Worm (Caenorhabditis elegans) whole organism, L3 larva: ENCODE data around the gene spch-1.

Source experiments
- ceh-82 ChIP-seq: fragments of 150-350 bp; optimal IDR thresholded peaks from 2 replicates; lab custom pipeline; 2014; ENCODE audit warnings: missing biosample characterization, missing genetic modification characterization
- elt-1 ChIP-seq: fragments of 150-350 bp; optimal IDR thresholded peaks from 2 replicates; lab custom pipeline; 2014; ENCODE audit warnings: missing biosample characterization, missing genetic modification characterization
- lin-15B ChIP-seq: fragments of 150-350 bp; optimal IDR thresholded peaks from 2 replicates; lab custom pipeline; 2014; ENCODE audit warnings: missing biosample characterization, missing genetic modification characterization
- lin-39 ChIP-seq: fragments of 150-350 bp; optimal IDR thresholded peaks from 2 replicates; lab custom pipeline; 2018; ENCODE audit warnings: missing biosample characterization, missing genetic modification reagents, missing genetic modification characterization
- mdl-1 ChIP-seq: fragments of 150-350 bp; optimal IDR thresholded peaks from 2 replicates; lab custom pipeline; 2014; ENCODE audit warnings: missing biosample characterization, missing genetic modification characterization
- nfya-1 ChIP-seq: sonication (generic microtip); optimal IDR thresholded peaks from 2 replicates; lab custom pipeline; 2017; ENCODE audit warnings: missing genetic modification characterization, mild to moderate bottlenecking, missing compliant biosample characterization, antibody characterized with exemption, moderate library complexity; ENCODE audit not compliant: insufficient read depth
- nhr-76 ChIP-seq: fragments of 150-350 bp; sonication (generic microtip); optimal IDR thresholded peaks from 5 replicates; lab custom pipeline; 2014; ENCODE audit warnings: missing biosample characterization, missing genetic modification characterization
- pha-4 ChIP-seq: fragments of 150-350 bp; optimal IDR thresholded peaks from 2 replicates; lab custom pipeline; 2014; ENCODE audit warnings: missing biosample characterization, missing genetic modification reagents, missing genetic modification characterization

DNA sequence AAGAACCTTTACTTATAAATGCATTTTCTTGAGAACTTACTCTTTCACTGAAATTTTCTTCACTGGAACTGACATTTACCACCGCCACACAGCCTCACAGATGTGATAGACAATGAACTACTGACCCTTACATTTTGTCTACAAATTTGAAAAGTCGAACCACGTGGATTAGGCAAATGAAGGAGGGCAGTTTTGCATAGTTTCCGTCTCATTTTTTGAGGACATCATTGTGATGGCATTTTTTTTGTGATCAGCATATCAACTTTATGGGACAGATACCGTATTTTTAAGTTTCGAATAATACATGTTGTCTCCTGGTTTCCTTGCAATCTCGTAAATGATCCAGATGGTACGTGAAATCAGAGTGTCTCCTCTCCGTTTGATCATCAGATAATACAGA lies 38.8 kb downstream of the spch-1 start, which contains the start of gene W01B6.3:
- no peak for TF ChIP-seq lin-15B (tag; lab: Kevin White, UChicago)
- TF ChIP-seq ceh-82: no peak
- TF ChIP-seq mdl-1: no peak
- no peak for TF ChIP-seq lin-39 (tag; lab: Kevin White, UChicago)
- TF ChIP-seq nfya-1: no peak
- TF ChIP-seq pha-4 (tag; lab: Kevin White, UChicago): no peak
- TF ChIP-seq nhr-76: no peak
- no peak for TF ChIP-seq elt-1 (tag; lab: Kevin White, UChicago)
